Fruit fly (Drosophila melanogaster): Measurements from ENCODE around the gene CG4709.

- no peak for TF ChIP-seq psq (optimal IDR thresholded peaks at IDR 0.05)
- TF ChIP-seq EcR (GFP tag; optimal IDR thresholded peaks at IDR 0.05) = no peak
- no peak for TF ChIP-seq CG8478 (optimal IDR thresholded peaks at IDR 0.05)
- TF ChIP-seq pan (optimal IDR thresholded peaks at IDR 0.05) = no peak
Observed at dm6 chr2L:9907320-9908256, 46.5 kb upstream of the CG4709 start.

Data from whole organism.